Fruit fly (Drosophila melanogaster) whole organism, embryonic: Measurements from ENCODE around the gene CG10638.

Experiments used
- Abd-B ChIP-seq: fragments of 200-800 bp; sonication (Bioruptor generic); optimal IDR thresholded peaks from 2 replicates; lab custom pipeline; 2018; ENCODE audit warnings: missing biosample characterization, mild to moderate bottlenecking, missing genetic modification characterization, moderate library complexity
- BtbVII ChIP-seq: fragments of 200-800 bp; sonication (Bioruptor generic); optimal IDR thresholded peaks from 3 replicates; lab custom pipeline; 2017; ENCODE audit warnings: missing biosample characterization, mild to moderate bottlenecking, missing genetic modification characterization
- CG11093 ChIP-seq: fragments of 200-800 bp; sonication (Bioruptor generic); IDR thresholded peaks from 3 replicates; pipeline ENCODE4 v1.3.6; 2022; ENCODE audit warnings: missing biosample characterization, missing genetic modification characterization
- CG2712 ChIP-seq: fragments of 200-800 bp; optimal IDR thresholded peaks from 3 replicates; lab custom pipeline; 2019; ENCODE audit warnings: missing biosample characterization, mild to moderate bottlenecking, missing genetic modification characterization, moderate library complexity
- CG30403 ChIP-seq: fragments of 200-800 bp; sonication (Bioruptor generic); optimal IDR thresholded peaks from 3 replicates; lab custom pipeline; 2016; ENCODE audit warnings: missing biosample characterization, missing genetic modification characterization
- CG9727 ChIP-seq: fragments of 200-800 bp; sonication (Bioruptor generic); optimal IDR thresholded peaks from 3 replicates; lab custom pipeline; 2017; ENCODE audit warnings: missing biosample characterization, mild to moderate bottlenecking, missing genetic modification characterization
- CG9817 ChIP-seq: fragments of 200-800 bp; sonication (Bioruptor generic); optimal IDR thresholded peaks from 2 replicates; lab custom pipeline; 2018; ENCODE audit warnings: missing biosample characterization, mild to moderate bottlenecking, missing genetic modification characterization, moderate library complexity
- CG9876 ChIP-seq: fragments of 200-800 bp; sonication (Bioruptor generic); optimal IDR thresholded peaks from 2 replicates; lab custom pipeline; 2016; ENCODE audit warnings: missing biosample characterization, missing genetic modification characterization
- Doc2 ChIP-seq: fragments of 200-800 bp; sonication (Bioruptor generic); IDR thresholded peaks from 2 replicates; pipeline ENCODE4 v1.3.6; 2022; ENCODE audit warnings: missing biosample characterization, missing genetic modification characterization
- Lim3 ChIP-seq: fragments of 200-800 bp; sonication (Bioruptor generic); IDR thresholded peaks from 2 replicates; pipeline ENCODE4 v1.3.6; 2022; ENCODE audit warnings: missing biosample characterization, missing genetic modification characterization
- Usf ChIP-seq: fragments of 200-800 bp; sonication (Bioruptor generic); optimal IDR thresholded peaks from 2 replicates; lab custom pipeline; 2017; ENCODE audit warnings: missing genotype, missing biosample characterization, missing genetic modification characterization
- bigmax ChIP-seq: fragments of 200-800 bp; sonication (Bioruptor generic); optimal IDR thresholded peaks from 2 replicates; lab custom pipeline; 2018; ENCODE audit warnings: missing biosample characterization, mild to moderate bottlenecking, missing genetic modification characterization
- cg ChIP-seq: fragments of 200-800 bp; sonication (Bioruptor generic); optimal IDR thresholded peaks from 3 replicates; lab custom pipeline; 2019; ENCODE audit warnings: missing biosample characterization, mild to moderate bottlenecking, missing genetic modification characterization, moderate library complexity
- row ChIP-seq: fragments of 200-800 bp; sonication (Bioruptor generic); IDR thresholded peaks from 3 replicates; pipeline ENCODE4 v1.3.6; 2022; ENCODE audit warnings: missing biosample characterization, missing genetic modification characterization

DNA sequence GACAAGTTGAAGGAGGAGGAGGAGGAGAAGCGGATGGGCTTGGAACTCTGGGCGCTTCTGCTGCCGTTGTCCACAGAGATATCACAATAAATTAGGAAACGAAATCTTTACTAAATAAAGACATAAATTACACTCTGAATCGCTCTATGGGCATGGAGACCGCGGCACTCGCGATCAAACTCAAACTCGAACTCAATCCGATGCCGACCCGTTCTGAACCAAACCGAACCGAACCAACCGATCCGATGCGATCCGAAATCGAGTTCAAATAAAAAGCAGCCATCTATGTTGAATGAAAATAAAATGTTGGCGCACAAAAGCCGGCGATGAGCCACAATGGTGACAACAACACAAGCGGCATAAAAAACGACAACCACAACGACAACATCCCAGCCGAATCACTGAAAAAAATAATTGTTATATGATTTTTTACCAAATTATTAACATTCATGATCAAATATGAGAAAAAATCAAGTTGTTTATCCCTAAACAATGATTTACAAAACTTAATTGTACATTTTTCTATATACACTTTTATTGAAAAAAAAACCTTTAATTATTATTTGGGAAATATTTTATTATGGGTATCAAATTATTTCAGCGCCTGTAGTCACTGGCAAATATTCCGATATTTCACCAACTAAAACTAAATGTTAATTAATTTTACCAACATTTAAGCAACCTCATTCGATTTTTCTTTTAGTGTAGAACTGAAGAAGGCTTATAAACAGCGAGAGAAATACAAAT, 44.0 kb downstream of the CG10638 start:
- TF ChIP-seq CG9876 (GFP tag; lab: Kevin White, UChicago) (no peak), row (GFP tag; lab: Robert Waterston, UW) (peak; percentile 67), CG30403 (GFP tag; lab: Kevin White, UChicago) (peak; percentile 86), Abd-B (GFP tag; lab: Kevin White, UChicago) (peak; percentile 76), CG9817 (tag; lab: Kevin White, UChicago) (peak; percentile 31), Lim3 (GFP tag; lab: Robert Waterston, UW) (no peak), BtbVII (GFP tag; lab: Kevin White, UChicago) (peak; percentile 50), Usf (GFP tag; lab: Kevin White, UChicago) (peak; percentile 63), bigmax (GFP tag; lab: Kevin White, UChicago) (no peak), CG2712 (tag; lab: Kevin White, UChicago) (peak; percentile 94), CG11093 (GFP tag; lab: Robert Waterston, UW) (peak; percentile 48; the same call in 1 of the 3 replicates), cg (GFP tag; lab: Kevin White, UChicago) (no peak), CG9727 (GFP tag; lab: Kevin White, UChicago) (peak; percentile 93), Doc2 (GFP tag; lab: Robert Waterston, UW) (no peak)
